Fruit fly (Drosophila melanogaster) whole organism, wandering third instar larva: Measurements from ENCODE around the gene CG12448.

ENCODE experiments used
- Abd-B ChIP-seq: fragments of >200 bp; optimal IDR thresholded peaks from 2 replicates; lab custom pipeline; 2017; ENCODE audit warnings: missing biosample characterization, missing genetic modification characterization
- CG32264 ChIP-seq: fragments of 200-800 bp; sonication (Bioruptor generic); optimal IDR thresholded peaks from 2 replicates; lab custom pipeline; 2016; ENCODE audit warnings: missing biosample characterization, missing genetic modification characterization
- CG9705 ChIP-seq: fragments of 200-800 bp; sonication (Bioruptor generic); optimal IDR thresholded peaks from 2 replicates; lab custom pipeline; 2018; ENCODE audit warnings: missing biosample characterization, mild to moderate bottlenecking, missing genetic modification characterization
- CrebA ChIP-seq: fragments of 200-800 bp; sonication (Bioruptor generic); optimal IDR thresholded peaks from 2 replicates; lab custom pipeline; 2016; ENCODE audit warnings: missing biosample characterization, mild to moderate bottlenecking, missing genetic modification characterization, borderline replicate concordance
- Dfd ChIP-seq: fragments of >200 bp; optimal IDR thresholded peaks from 2 replicates; lab custom pipeline; 2017; ENCODE audit warnings: missing biosample characterization, missing genetic modification characterization
- Dif ChIP-seq: fragments of 200-275, 200-300 bp; sonication (Bioruptor generic); optimal IDR thresholded peaks from 2 replicates; lab custom pipeline; 2018; ENCODE audit warnings: missing biosample characterization, missing genetic modification characterization; ENCODE audit not compliant: partially characterized antibody
- GATAd ChIP-seq: sonication (Bioruptor generic); optimal IDR thresholded peaks from 2 replicates; lab custom pipeline; 2016; ENCODE audit warnings: missing biosample characterization, missing genetic modification characterization
- HLH106 ChIP-seq: fragments of 200-800 bp; optimal IDR thresholded peaks from 3 replicates; lab custom pipeline; 2019; ENCODE audit warnings: missing biosample characterization, mild to moderate bottlenecking, missing genetic modification characterization, moderate library complexity
- Hnf4 ChIP-seq: fragments of 200-800 bp; sonication (Bioruptor generic); optimal IDR thresholded peaks from 2 replicates; lab custom pipeline; 2016; ENCODE audit warnings: missing biosample characterization, mild to moderate bottlenecking, missing genetic modification characterization
- Hr78 ChIP-seq: fragments of >200 bp; optimal IDR thresholded peaks from 2 replicates; lab custom pipeline; 2017; ENCODE audit warnings: missing biosample characterization, missing genetic modification characterization
- Hr83 ChIP-seq: fragments of 200-300 bp; sonication (Bioruptor generic); optimal IDR thresholded peaks from 2 replicates; lab custom pipeline; 2016; ENCODE audit warnings: missing biosample characterization, mild to moderate bottlenecking, missing genetic modification characterization, moderate library complexity; ENCODE audit not compliant: poor library complexity, severe bottlenecking
- Jra ChIP-seq: sonication (Bioruptor generic); optimal IDR thresholded peaks from 2 replicates; lab custom pipeline; 2016; ENCODE audit warnings: missing biosample characterization, missing genetic modification characterization
- Mio ChIP-seq: sonication (Bioruptor generic); optimal IDR thresholded peaks from 2 replicates; lab custom pipeline; 2016; ENCODE audit warnings: missing biosample characterization, missing genetic modification characterization
- Myc ChIP-seq: fragments of >200 bp; optimal IDR thresholded peaks from 2 replicates; lab custom pipeline; 2017
- N ChIP-seq: fragments of >200 bp; optimal IDR thresholded peaks from 2 replicates; lab custom pipeline; 2018; ENCODE audit warnings: missing biosample characterization, missing external identifiers, missing genetic modification characterization
- OdsH ChIP-seq: fragments of 200-800 bp; sonication (Bioruptor generic); optimal IDR thresholded peaks from 2 replicates; lab custom pipeline; 2016; ENCODE audit warnings: missing biosample characterization, mild to moderate bottlenecking, missing genetic modification characterization
- Rel ChIP-seq, 2 experiments: fragments of 200-800 bp; sonication (Bioruptor generic) in 1 of 2; optimal IDR thresholded peaks; 2 replicates in 1 of 2; 3 replicates in 1 of 2; lab custom pipeline; 2016 to 2019; ENCODE audit warnings: mild to moderate bottlenecking in 2 of 2, missing biosample characterization in 2 of 2, missing genetic modification characterization in 2 of 2, moderate library complexity in 1 of 2
- Sp1 ChIP-seq: fragments of 200-800 bp; sonication (Bioruptor generic); optimal IDR thresholded peaks from 3 replicates; lab custom pipeline; 2019; ENCODE audit warnings: missing biosample characterization, mild to moderate bottlenecking, missing genetic modification characterization, moderate library complexity
- Vsx2 ChIP-seq: fragments of 200-300, 225-300 bp; sonication (Bioruptor generic); optimal IDR thresholded peaks from 2 replicates; lab custom pipeline; 2018; ENCODE audit warnings: missing biosample characterization, missing genetic modification characterization; ENCODE audit not compliant: partially characterized antibody
- br ChIP-seq: fragments of 200-800 bp; sonication (Bioruptor generic); optimal IDR thresholded peaks from 2 replicates; lab custom pipeline; 2016; ENCODE audit warnings: missing biosample characterization, missing genetic modification characterization
- brk ChIP-seq: fragments of 200-800 bp; sonication (Bioruptor generic); optimal IDR thresholded peaks from 2 replicates; lab custom pipeline; 2016; ENCODE audit warnings: missing biosample characterization, mild to moderate bottlenecking, missing genetic modification characterization
- dl ChIP-seq, 2 experiments: fragments of 175-275, 200-275 bp in 1 of 2; fragments of 200-275 bp in 1 of 2; sonication (Bioruptor generic); optimal IDR thresholded peaks; lab custom pipeline; 2018; ENCODE audit warnings: mild to moderate bottlenecking in 2 of 2, missing biosample characterization in 2 of 2, missing genetic modification characterization in 2 of 2, moderate library complexity in 2 of 2; ENCODE audit not compliant: partially characterized antibody in 2 of 2, insufficient read depth in 1 of 2
- dmrt93B ChIP-seq: fragments of 200-800 bp; sonication (Bioruptor generic); optimal IDR thresholded peaks from 2 replicates; lab custom pipeline; 2018; ENCODE audit warnings: missing biosample characterization, mild to moderate bottlenecking, missing genetic modification characterization
- dsf ChIP-seq: sonication (Bioruptor generic); optimal IDR thresholded peaks from 2 replicates; lab custom pipeline; 2016; ENCODE audit warnings: missing biosample characterization, missing genetic modification characterization, borderline replicate concordance
- ey ChIP-seq: fragments of 200-800 bp; sonication (Bioruptor generic); optimal IDR thresholded peaks from 2 replicates; lab custom pipeline; 2016; ENCODE audit warnings: missing biosample characterization, missing genetic modification characterization
- foxo ChIP-seq, 2 experiments: fragments of 200-800 bp; sonication (Bioruptor generic); optimal IDR thresholded peaks; 2 replicates in 1 of 2; 3 replicates in 1 of 2; lab custom pipeline; 2016 to 2017; ENCODE audit warnings: missing biosample characterization in 2 of 2, missing genetic modification characterization in 2 of 2
- fru ChIP-seq: fragments of 200-800 bp; sonication (Bioruptor generic); optimal IDR thresholded peaks from 3 replicates; lab custom pipeline; 2016; ENCODE audit warnings: missing biosample characterization, mild to moderate bottlenecking, missing genetic modification characterization
- h ChIP-seq: fragments of 200-800 bp; sonication (Bioruptor generic); optimal IDR thresholded peaks from 3 replicates; lab custom pipeline; 2016; ENCODE audit warnings: missing biosample characterization, mild to moderate bottlenecking, missing genetic modification characterization
- jim ChIP-seq: fragments of 175-275, 200-325 bp; sonication (Bioruptor generic); optimal IDR thresholded peaks from 2 replicates; lab custom pipeline; 2016; ENCODE audit warnings: missing biosample characterization, mild to moderate bottlenecking, missing genetic modification characterization
- lola ChIP-seq: fragments of >200 bp; optimal IDR thresholded peaks from 2 replicates; lab custom pipeline; 2017; ENCODE audit warnings: missing biosample characterization, missing genetic modification characterization
- pan ChIP-seq: fragments of >200 bp; optimal IDR thresholded peaks from 2 replicates; lab custom pipeline; 2017
- psq ChIP-seq: fragments of 200-800 bp; sonication (Bioruptor generic); optimal IDR thresholded peaks from 3 replicates; lab custom pipeline; 2017; ENCODE audit warnings: missing biosample characterization, mild to moderate bottlenecking, missing genetic modification characterization, moderate library complexity
- rgr ChIP-seq: fragments of 200-800 bp; sonication (Bioruptor generic); optimal IDR thresholded peaks from 3 replicates; lab custom pipeline; 2016; ENCODE audit warnings: missing biosample characterization, mild to moderate bottlenecking, missing genetic modification characterization
- sage ChIP-seq: fragments of 200-800 bp; sonication (Bioruptor generic); optimal IDR thresholded peaks from 2 replicates; lab custom pipeline; 2016; ENCODE audit warnings: missing biosample characterization, mild to moderate bottlenecking, missing genetic modification characterization
- sv ChIP-seq: fragments of 200-800 bp; sonication (Bioruptor generic); optimal IDR thresholded peaks from 3 replicates; lab custom pipeline; 2016; ENCODE audit warnings: missing biosample characterization, missing genetic modification characterization
- tai ChIP-seq: sonication (Bioruptor generic); optimal IDR thresholded peaks from 2 replicates; lab custom pipeline; 2016; ENCODE audit warnings: missing biosample characterization, missing genetic modification characterization
- usp ChIP-seq: fragments of >200 bp; optimal IDR thresholded peaks from 2 replicates; lab custom pipeline; 2017; ENCODE audit warnings: missing biosample characterization, missing genetic modification characterization
- woc ChIP-seq: sonication (Bioruptor generic); optimal IDR thresholded peaks from 2 replicates; lab custom pipeline; 2016; ENCODE audit warnings: missing biosample characterization, mild to moderate bottlenecking, missing genetic modification characterization

CG12448 gene

dm6 chr2L:15909277-15909674 lies 32.0 kb upstream of the CG12448 start:
- TF ChIP-seq CG32264 (GFP tag; lab: Kevin White, UChicago) (no peak), sv (no peak), Rel (GFP tag; optimal IDR thresholded peaks at IDR 0.05; lab: Kevin White, UChicago) (no peak), Rel (tag; optimal IDR thresholded peaks at IDR 0.05; lab: Kevin White, UChicago) (no peak), dsf (GFP tag; lab: Kevin White, UChicago) (no peak), Sp1 (GFP tag; lab: Kevin White, UChicago) (no peak), usp (no peak), lola (GFP tag; lab: Kevin White, UChicago) (no peak), ey (GFP tag; lab: Kevin White, UChicago) (no peak), OdsH (GFP tag; lab: Kevin White, UChicago) (no peak), pan (no peak), woc (GFP tag; lab: Kevin White, UChicago) (no peak), sage (GFP tag; lab: Kevin White, UChicago) (no peak), br (no peak), Jra (GFP tag; lab: Kevin White, UChicago) (no peak), dl (GFP tag; optimal IDR thresholded peaks at IDR 0.05; lab: Kevin White, UChicago; ENCODE audit: insufficient read depth in 1 of 2, partially characterized antibody in 2 of 2) (no peak)

dm6 chr2L:15909826-15910225 lies 31.4 kb upstream of the CG12448 start:
- TF ChIP-seq CrebA (GFP tag; lab: Kevin White, UChicago): no peak
- TF ChIP-seq N (GFP tag; lab: Kevin White, UChicago): no peak
- TF ChIP-seq Abd-B (GFP tag; lab: Kevin White, UChicago): no peak
- TF ChIP-seq dmrt93B (GFP tag; lab: Kevin White, UChicago): no peak
- no peak for TF ChIP-seq lola (GFP tag; lab: Kevin White, UChicago)
- TF ChIP-seq ey (GFP tag; lab: Kevin White, UChicago): no peak
- no peak for TF ChIP-seq br

- TF ChIP-seq CG32264 (GFP tag; lab: Kevin White, UChicago) (peak; percentile 93), Hr78 (GFP tag; lab: Kevin White, UChicago) (no peak), usp (no peak), HLH106 (peak; percentile 93), ey (GFP tag; lab: Kevin White, UChicago) (peak; percentile 97), rgr (peak; percentile 97), Hnf4 (GFP tag; lab: Kevin White, UChicago) (peak; percentile 93), GATAd (GFP tag; lab: Kevin White, UChicago) (peak; percentile 32), tai (peak; percentile 71), CrebA (GFP tag; lab: Kevin White, UChicago) (peak; percentile 72), CG9705 (GFP tag; lab: Kevin White, UChicago) (peak; percentile 85), Jra (GFP tag; lab: Kevin White, UChicago) (peak; percentile 57), h (GFP tag; lab: Kevin White, UChicago) (peak; percentile 94), fru (GFP tag; lab: Kevin White, UChicago) (peak; percentile 97), N (GFP tag; lab: Kevin White, UChicago) (no peak), Dif (peak; percentile 49), lola (GFP tag; lab: Kevin White, UChicago) (no peak), woc (GFP tag; lab: Kevin White, UChicago) (peak; percentile 93), psq (peak; percentile 90), pan (no peak), Abd-B (GFP tag; lab: Kevin White, UChicago) (no peak), brk (GFP tag; lab: Kevin White, UChicago) (peak; percentile 82), Dfd (GFP tag; lab: Kevin White, UChicago) (peak; percentile 3), sv (peak; percentile 97), Sp1 (GFP tag; lab: Kevin White, UChicago) (peak; percentile 90), Rel (GFP tag; optimal IDR thresholded peaks at IDR 0.05; lab: Kevin White, UChicago) (peak; percentile 84), Rel (tag; optimal IDR thresholded peaks at IDR 0.05; lab: Kevin White, UChicago) (peak; percentile 14), Myc (lab: Kevin White, UChicago) (no peak), Hr83 (GFP tag; lab: Kevin White, UChicago) (peak; percentile 43), Mio (peak; percentile 76), Vsx2 (GFP tag; lab: Kevin White, UChicago) (peak; percentile 40), dmrt93B (GFP tag; lab: Kevin White, UChicago) (peak; percentile 86), br (peak; percentile 94), sage (GFP tag; lab: Kevin White, UChicago) (peak; percentile 89), dsf (GFP tag; lab: Kevin White, UChicago) (peak; percentile 75), dl (GFP tag; optimal IDR thresholded peaks at IDR 0.05; lab: Kevin White, UChicago; ENCODE audit: insufficient read depth in 1 of 2, partially characterized antibody in 2 of 2) (peak; percentile 20 to 36), foxo (GFP tag; optimal IDR thresholded peaks at IDR 0.05; lab: Kevin White, UChicago) (peak; percentile 78 to 93), OdsH (GFP tag; lab: Kevin White, UChicago) (peak; percentile 98), jim (GFP tag; lab: Kevin White, UChicago) (no peak)
- TF ChIP-seq, all 38 proteins: peak for 30
Measured at dm6 chr2L:15910937-15911590, 30.2 kb upstream of the CG12448 start.
